Worm (Caenorhabditis elegans) whole organism, early embryonic: Measurements from ENCODE around the gene fbxa-95.

Experiments
- B0310.2 ChIP-seq: sonication (generic microtip); optimal IDR thresholded peaks from 2 replicates; lab custom pipeline; 2016; ENCODE audit warnings: mild to moderate bottlenecking, missing genetic modification characterization, missing compliant biosample characterization
- F13C5.2 ChIP-seq: sonication (generic microtip); optimal IDR thresholded peaks from 2 replicates; lab custom pipeline; 2017; ENCODE audit warnings: mild to moderate bottlenecking, missing genetic modification characterization, inconsistent platforms, missing compliant biosample characterization
- aly-1 ChIP-seq: sonication (generic microtip); optimal IDR thresholded peaks from 2 replicates; lab custom pipeline; 2016; ENCODE audit warnings: missing genetic modification characterization, missing compliant biosample characterization
- ama-1 ChIP-seq: fragments of 150-350 bp; optimal IDR thresholded peaks from 2 replicates; lab custom pipeline; 2014
- ceh-13 ChIP-seq: fragments of 200-800 bp; sonication (Bioruptor generic); optimal IDR thresholded peaks from 2 replicates; lab custom pipeline; 2018; ENCODE audit warnings: mild to moderate bottlenecking, missing genetic modification characterization, missing compliant biosample characterization
- ceh-36 ChIP-seq: sonication (generic microtip); optimal IDR thresholded peaks from 2 replicates; lab custom pipeline; 2016; ENCODE audit warnings: missing genetic modification characterization, inconsistent platforms, missing compliant biosample characterization
- ets-7 ChIP-seq: sonication (generic microtip); optimal IDR thresholded peaks from 2 replicates; lab custom pipeline; 2016; ENCODE audit warnings: missing genotype, missing genetic modification characterization, missing compliant biosample characterization
- flt-1 ChIP-seq: fragments of 200-800 bp; sonication (Bioruptor generic); IDR thresholded peaks from 2 replicates; pipeline ENCODE4 v1.3.6; 2022; ENCODE audit warnings: missing genetic modification characterization, missing compliant biosample characterization
- hmbx-1 ChIP-seq: sonication (generic microtip); optimal IDR thresholded peaks from 2 replicates; lab custom pipeline; 2016; ENCODE audit warnings: mild to moderate bottlenecking, missing genetic modification characterization, missing compliant biosample characterization
- hmg-4 ChIP-seq: fragments of 200-800 bp; sonication (Bioruptor generic); optimal IDR thresholded peaks from 2 replicates; lab custom pipeline; 2018; ENCODE audit warnings: mild to moderate bottlenecking, missing genetic modification characterization, missing compliant biosample characterization
- hnd-1 ChIP-seq: sonication (generic microtip); optimal IDR thresholded peaks from 2 replicates; lab custom pipeline; 2016; ENCODE audit warnings: missing genetic modification characterization, missing compliant biosample characterization
- pes-1 ChIP-seq: fragments of 200-800 bp; sonication (Bioruptor generic); IDR thresholded peaks from 2 replicates; pipeline ENCODE4 v1.3.6; 2022; ENCODE audit warnings: missing genetic modification reagents, missing genetic modification characterization, missing compliant biosample characterization
- scrt-1 ChIP-seq: fragments of 200-800 bp; sonication (Bioruptor generic); IDR thresholded peaks from 2 replicates; pipeline ENCODE4 v1.3.6; 2022; ENCODE audit warnings: missing genetic modification characterization, missing compliant biosample characterization
- sea-1 ChIP-seq: fragments of 200-800 bp; sonication (Bioruptor generic); conservative IDR thresholded peaks from 2 replicates; pipeline ENCODE4 v1.3.6; 2022; ENCODE audit warnings: missing genetic modification characterization, missing compliant biosample characterization
- tbx-11 ChIP-seq: fragments of 200-800 bp; sonication (Bioruptor generic); IDR thresholded peaks from 2 replicates; pipeline ENCODE4 v1.3.6; 2022; ENCODE audit warnings: missing genetic modification characterization, missing compliant biosample characterization
- tbx-37 ChIP-seq: fragments of 200-800 bp; sonication (Bioruptor generic); conservative IDR thresholded peaks from 2 replicates; pipeline ENCODE4 v1.3.6; 2022; ENCODE audit warnings: missing genetic modification reagents, missing genetic modification characterization, missing compliant biosample characterization
- tra-4 ChIP-seq: sonication (generic microtip); optimal IDR thresholded peaks from 2 replicates; lab custom pipeline; 2017; ENCODE audit warnings: missing genetic modification characterization, missing compliant biosample characterization

Gene fbxa-95

DNA sequence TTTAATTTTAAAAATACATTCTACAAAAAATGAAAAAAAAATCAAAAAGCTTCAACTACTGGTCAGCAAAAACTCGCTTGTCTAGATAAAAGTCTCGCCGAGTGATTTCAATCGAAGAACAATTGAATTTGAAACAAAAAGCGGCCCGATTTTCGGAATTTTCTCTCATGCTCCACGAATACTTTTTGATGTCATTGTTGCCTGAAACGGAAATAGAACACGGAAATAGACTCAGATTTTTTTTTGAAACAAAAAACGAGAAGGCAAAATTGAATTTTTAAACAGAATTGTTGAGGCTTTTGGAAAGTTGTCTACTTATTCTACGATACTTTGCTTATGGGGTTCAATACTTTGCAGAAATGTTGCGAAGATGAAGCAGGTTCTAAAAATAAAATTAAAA is 7.8 kb upstream of the fbxa-95 start:
- no peak for TF ChIP-seq aly-1
- no peak for TF ChIP-seq B0310.2 (tag; lab: Kevin White, UChicago)
- no peak for TF ChIP-seq ets-7 (tag; lab: Kevin White, UChicago)
- TF ChIP-seq pes-1 (GFP tag; lab: Robert Waterston, UW) = no peak
- no peak for TF ChIP-seq hmbx-1 (tag; lab: Kevin White, UChicago)
- TF ChIP-seq F13C5.2 (tag; lab: Kevin White, UChicago) = no peak
- no peak for TF ChIP-seq hnd-1
- no peak for TF ChIP-seq ceh-36 (tag; lab: Kevin White, UChicago)
- TF ChIP-seq ceh-13 (GFP tag; lab: Kevin White, UChicago) = no peak
- no peak for TF ChIP-seq tra-4 (tag; lab: Kevin White, UChicago)
- no peak for TF ChIP-seq hmg-4 (GFP tag; lab: Kevin White, UChicago)
- no peak for TF ChIP-seq sea-1 (GFP tag; lab: Robert Waterston, UW)

DNA sequence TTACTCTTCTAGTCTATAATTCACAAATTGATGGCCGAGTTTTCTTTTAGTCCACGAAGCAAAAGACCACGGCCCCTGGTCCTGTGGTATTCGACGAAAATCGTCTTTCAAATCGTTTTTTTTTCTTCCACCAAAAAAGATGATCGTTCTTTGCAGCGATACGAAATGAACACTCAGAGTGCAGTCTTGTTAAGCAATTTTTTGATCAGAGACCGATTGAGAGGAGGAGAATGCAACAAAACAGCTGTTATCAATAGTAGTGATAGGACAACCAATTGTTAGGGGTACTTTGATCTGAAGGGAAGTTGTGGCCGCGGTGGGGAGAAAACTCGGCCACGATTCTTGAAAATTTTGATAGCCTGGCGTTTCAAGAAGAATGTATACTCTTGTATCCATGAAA is 7.3 kb upstream of the fbxa-95 start:
- no peak for TF ChIP-seq ceh-13 (GFP tag; lab: Kevin White, UChicago)
- TF ChIP-seq tbx-11 = no peak
- TF ChIP-seq B0310.2 (tag; lab: Kevin White, UChicago) = no peak
- TF ChIP-seq hnd-1 = no peak
- TF ChIP-seq pes-1 (GFP tag; lab: Robert Waterston, UW) = no peak

DNA sequence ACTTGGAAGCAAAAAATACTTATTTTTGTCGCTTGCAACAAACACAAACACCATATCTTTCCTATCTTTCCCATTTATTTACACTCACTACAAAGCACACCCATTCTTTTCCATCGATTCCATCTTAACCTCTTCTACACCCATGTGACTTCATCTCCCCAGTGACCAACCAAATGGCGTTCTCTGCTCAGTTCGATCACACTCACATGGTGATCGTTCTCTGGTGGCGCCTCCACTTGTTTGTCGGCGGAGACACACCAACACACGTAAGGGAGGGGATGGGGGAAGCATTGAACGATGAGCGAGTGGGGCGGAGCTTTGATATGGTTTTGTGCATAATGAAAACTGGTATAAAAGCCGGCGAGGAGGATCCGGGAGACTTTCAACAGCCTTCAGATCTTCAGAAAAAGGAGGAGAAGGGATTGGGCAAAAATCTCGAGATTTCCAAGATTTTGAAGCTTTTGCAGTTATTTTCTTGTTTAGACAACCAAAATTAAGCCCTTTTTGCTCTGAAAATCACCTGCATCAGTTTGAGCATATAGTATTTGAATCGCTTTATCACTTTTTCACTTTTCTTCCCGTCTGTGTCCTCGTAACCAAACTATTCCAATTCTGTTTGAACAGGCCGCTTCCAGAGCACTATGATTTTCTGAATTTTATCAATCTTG is 4.6 kb upstream of the fbxa-95 start:
- TF ChIP-seq hnd-1 (no peak), sea-1 (GFP tag; lab: Robert Waterston, UW) (no peak), hmg-4 (GFP tag; lab: Kevin White, UChicago) (no peak), flt-1 (GFP tag; lab: Robert Waterston, UW) (no peak), pes-1 (GFP tag; lab: Robert Waterston, UW) (no peak), scrt-1 (no peak), B0310.2 (tag; lab: Kevin White, UChicago) (no peak), F13C5.2 (tag; lab: Kevin White, UChicago) (no peak), ets-7 (tag; lab: Kevin White, UChicago) (no peak), tbx-11 (no peak), ceh-13 (GFP tag; lab: Kevin White, UChicago) (no peak), hmbx-1 (tag; lab: Kevin White, UChicago) (no peak)

ce11 chrV:15567344-15567804 is 3.9 kb upstream of the fbxa-95 start, which contains the start of gene acs-2:
Gene acs-2 (plus strand): TSS chrV:15567394.
- no peak for TF ChIP-seq tbx-37 (GFP tag; lab: Robert Waterston, UW)
- no peak for TF ChIP-seq sea-1 (GFP tag; lab: Robert Waterston, UW)
- TF ChIP-seq hnd-1 = no peak
- no peak for TF ChIP-seq ceh-13 (GFP tag; lab: Kevin White, UChicago)

ce11 chrV:15568381-15568780 is 2.9 kb upstream of the fbxa-95 start:
- TF ChIP-seq tbx-37 (GFP tag; lab: Robert Waterston, UW) = no peak
- TF ChIP-seq flt-1 (GFP tag; lab: Robert Waterston, UW) = no peak
- no peak for TF ChIP-seq hnd-1
- no peak for TF ChIP-seq tbx-11
- no peak for TF ChIP-seq scrt-1
- no peak for TF ChIP-seq pes-1 (GFP tag; lab: Robert Waterston, UW)
- no peak for TF ChIP-seq sea-1 (GFP tag; lab: Robert Waterston, UW)
- no peak for TF ChIP-seq ceh-13 (GFP tag; lab: Kevin White, UChicago)
- no peak for TF ChIP-seq aly-1
- no peak for TF ChIP-seq hmg-4 (GFP tag; lab: Kevin White, UChicago)
- no peak for TF ChIP-seq ama-1 (lab: Kevin White, UChicago)
- TF ChIP-seq ceh-36 (tag; lab: Kevin White, UChicago) = no peak
- no peak for TF ChIP-seq tra-4 (tag; lab: Kevin White, UChicago)
- no peak for TF ChIP-seq hmbx-1 (tag; lab: Kevin White, UChicago)
- no peak for TF ChIP-seq ets-7 (tag; lab: Kevin White, UChicago)

DNA sequence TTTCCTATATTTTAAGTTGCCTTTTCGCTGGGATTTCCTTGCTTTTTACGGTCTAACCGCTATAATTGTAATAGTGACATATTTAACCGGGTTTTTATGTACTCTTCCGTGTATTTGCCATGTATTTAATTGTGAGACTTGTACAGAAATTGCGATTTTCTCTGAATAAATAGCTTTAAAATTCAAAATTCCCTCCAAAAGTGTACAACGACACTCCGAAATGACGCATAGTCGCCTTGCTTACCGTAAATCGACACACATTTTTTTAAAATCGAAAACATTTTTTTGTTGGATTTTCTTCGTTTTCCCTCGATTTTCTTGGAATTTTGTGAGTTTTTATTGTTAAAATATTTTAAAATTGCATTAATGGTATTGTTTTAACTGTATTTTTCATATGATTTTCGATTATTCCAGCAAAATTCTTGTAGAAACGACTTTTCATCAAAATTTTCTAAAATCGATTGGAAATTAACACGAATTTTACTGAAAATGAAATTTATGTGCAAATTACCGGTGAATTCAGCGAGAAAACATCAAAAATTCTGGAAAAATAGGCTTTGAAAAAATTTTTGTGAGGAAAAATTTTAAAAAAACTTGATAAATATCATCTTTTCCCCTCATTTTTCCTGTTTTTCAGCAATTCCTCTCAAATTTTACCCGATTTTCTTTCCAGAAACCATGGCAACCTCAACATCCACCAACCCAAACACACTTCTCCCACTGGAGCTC is 1.4 kb upstream of the fbxa-95 start, which contains the start of gene lsm-5:
lsm-5 (plus strand) TSS at position 679 of the 729 bp plus-strand sequence.
- TF ChIP-seq ceh-36 (tag; lab: Kevin White, UChicago) (no peak), hmbx-1 (tag; lab: Kevin White, UChicago) (no peak), hmg-4 (GFP tag; lab: Kevin White, UChicago) (no peak), ets-7 (tag; lab: Kevin White, UChicago) (no peak), tra-4 (tag; lab: Kevin White, UChicago) (no peak), aly-1 (no peak), tbx-37 (GFP tag; lab: Robert Waterston, UW) (no peak), flt-1 (GFP tag; lab: Robert Waterston, UW) (no peak), F13C5.2 (tag; lab: Kevin White, UChicago) (no peak), pes-1 (GFP tag; lab: Robert Waterston, UW) (no peak), hnd-1 (no peak), B0310.2 (tag; lab: Kevin White, UChicago) (no peak), tbx-11 (no peak), ama-1 (lab: Kevin White, UChicago) (no peak), sea-1 (GFP tag; lab: Robert Waterston, UW) (no peak)

DNA sequence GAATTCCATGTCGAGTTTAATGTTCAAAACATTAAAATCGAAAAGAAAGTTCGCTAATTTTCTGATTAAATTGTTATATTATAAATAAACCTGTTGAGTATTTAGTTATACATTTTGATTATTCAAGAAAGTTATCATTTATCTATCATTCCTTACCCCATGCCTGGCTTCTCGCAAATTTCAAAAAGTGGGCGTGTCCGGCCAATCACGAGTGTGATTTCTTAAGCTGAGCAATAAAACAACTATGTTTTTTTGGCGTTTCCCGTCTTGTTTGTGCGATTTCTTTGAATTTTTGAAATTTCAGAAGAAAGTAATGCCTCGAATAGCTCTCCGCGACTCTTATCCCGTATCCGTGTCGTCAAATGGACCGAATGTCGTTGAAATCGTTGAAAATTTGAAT is 1.3 kb downstream of the fbxa-95 start, which contains the start of gene fbxa-94:
fbxa-94 (plus strand) TSS at position 301 of the 400 bp plus-strand sequence.
- no peak for TF ChIP-seq sea-1 (GFP tag; lab: Robert Waterston, UW)
- no peak for TF ChIP-seq flt-1 (GFP tag; lab: Robert Waterston, UW)
- no peak for TF ChIP-seq pes-1 (GFP tag; lab: Robert Waterston, UW)
- no peak for TF ChIP-seq tbx-37 (GFP tag; lab: Robert Waterston, UW)
- TF ChIP-seq hmbx-1 (tag; lab: Kevin White, UChicago) = no peak
- TF ChIP-seq B0310.2 (tag; lab: Kevin White, UChicago) = no peak
- TF ChIP-seq ama-1 (lab: Kevin White, UChicago) = no peak
- no peak for TF ChIP-seq tra-4 (tag; lab: Kevin White, UChicago)
- TF ChIP-seq tbx-11 = no peak
- TF ChIP-seq F13C5.2 (tag; lab: Kevin White, UChicago) = no peak
- TF ChIP-seq scrt-1 = no peak
- TF ChIP-seq aly-1 = no peak
- no peak for TF ChIP-seq ceh-36 (tag; lab: Kevin White, UChicago)
